Worm (Caenorhabditis elegans) whole organism, L1 larva: ENCODE data around the gene ZK938.3.

Experiments
- egl-27 ChIP-seq, 2 experiments: fragments of 150-350 bp in 1 of 2; sonication (generic microtip); optimal IDR thresholded peaks; 3 replicates each; lab custom pipeline; 2017 to 2018; ENCODE audit warnings: missing biosample characterization in 2 of 2, missing genetic modification characterization in 2 of 2, missing genetic modification reagents in 2 of 2
- mdl-1 ChIP-seq, 2 experiments: fragments of 150-350 bp; optimal IDR thresholded peaks; 2 replicates each; lab custom pipeline; 2014 to 2017; ENCODE audit warnings: missing biosample characterization in 2 of 2, missing genetic modification characterization in 2 of 2, inconsistent platforms in 1 of 2
- nhr-237 ChIP-seq: fragments of 150-350 bp; optimal IDR thresholded peaks from 2 replicates; lab custom pipeline; 2014; ENCODE audit warnings: missing biosample characterization, missing genetic modification characterization
- nhr-76 ChIP-seq: sonication (generic microtip); optimal IDR thresholded peaks from 2 replicates; lab custom pipeline; 2017; ENCODE audit warnings: missing biosample characterization, missing genetic modification characterization
- nhr-85 ChIP-seq: sonication (generic microtip); peaks from one replicate; lab custom pipeline; 2016; ENCODE audit warnings: missing genetic modification characterization, inconsistent platforms, missing compliant biosample characterization
- snpc-4 ChIP-seq: fragments of 150-350 bp; optimal IDR thresholded peaks from 2 replicates; lab custom pipeline; 2014; ENCODE audit warnings: missing biosample characterization, missing genetic modification characterization
- sup-37 ChIP-seq: fragments of 200-800 bp; sonication (Bioruptor generic); optimal IDR thresholded peaks from 2 replicates; lab custom pipeline; 2018; ENCODE audit warnings: mild to moderate bottlenecking, missing genetic modification characterization, missing compliant biosample characterization
- unc-62 ChIP-seq: fragments of 150-350 bp; optimal IDR thresholded peaks from 2 replicates; lab custom pipeline; 2014; ENCODE audit warnings: missing biosample characterization, missing genetic modification reagents, missing genetic modification characterization

- TF ChIP-seq egl-27 (tag; optimal IDR thresholded peaks at IDR 0.05; lab: Kevin White, UChicago) (no peak), snpc-4 (tag; lab: Kevin White, UChicago) (no peak), mdl-1 (tag; optimal IDR thresholded peaks at IDR 0.05; lab: Kevin White, UChicago) (no peak), sup-37 (GFP tag; lab: Kevin White, UChicago) (no peak), nhr-85 (tag; lab: Kevin White, UChicago) (no peak), nhr-237 (tag; lab: Kevin White, UChicago) (no peak), nhr-76 (tag; lab: Kevin White, UChicago) (no peak), unc-62 (no peak)
Observed at ce11 chrII:9833855-9834254, at the start of gene ZK938.3.
